Worm (Caenorhabditis elegans) whole organism, L4 larva: Measurements from ENCODE around the gene sur-7.

Experiments
- D1046.2 ChIP-seq: fragments of 200-800 bp; sonication (Bioruptor generic); IDR thresholded peaks from 2 replicates; pipeline ENCODE4 v1.3.6; 2022; ENCODE audit warnings: missing genetic modification characterization, missing compliant biosample characterization
- Y75B8A.6 ChIP-seq: fragments of 200-800 bp; sonication (Bioruptor generic); IDR thresholded peaks from 2 replicates; pipeline ENCODE4 v1.3.6; 2022; ENCODE audit warnings: missing genetic modification reagents, missing genetic modification characterization, missing compliant biosample characterization
- aha-1 ChIP-seq: fragments of 150-350 bp; peaks from one replicate; lab custom pipeline; 2014; ENCODE audit warnings: missing biosample characterization, missing genetic modification characterization
- ama-1 ChIP-seq: fragments of 150-350 bp; optimal IDR thresholded peaks from 2 replicates; lab custom pipeline; 2014; ENCODE audit warnings: inconsistent platforms, mixed read lengths
- ceh-82 ChIP-seq: sonication (generic microtip); optimal IDR thresholded peaks from 2 replicates; lab custom pipeline; 2017; ENCODE audit warnings: missing biosample characterization, missing genetic modification characterization
- cey-2 ChIP-seq: sonication (generic microtip); optimal IDR thresholded peaks from 3 replicates; lab custom pipeline; 2017; ENCODE audit warnings: missing genetic modification characterization, mild to moderate bottlenecking, missing compliant biosample characterization, antibody characterized with exemption, borderline replicate concordance; ENCODE audit not compliant: insufficient read depth
- daf-16 ChIP-seq, 3 experiments: sonication (generic microtip); optimal IDR thresholded peaks; 2 replicates each; lab custom pipeline; 2016 to 2017; ENCODE audit warnings: missing genetic modification characterization in 3 of 3, missing genetic modification reagents in 3 of 3, mild to moderate bottlenecking in 2 of 3, missing compliant biosample characterization in 2 of 3, missing biosample characterization in 1 of 3, moderate library complexity in 1 of 3
- dmd-6 ChIP-seq: fragments of 200-800 bp; sonication (Bioruptor generic); IDR thresholded peaks from 2 replicates; pipeline ENCODE4 v1.3.6; 2022; ENCODE audit warnings: missing genetic modification reagents, missing genetic modification characterization, missing compliant biosample characterization
- dmd-9 ChIP-seq: fragments of 200-800 bp; sonication (Bioruptor generic); IDR thresholded peaks from 2 replicates; pipeline ENCODE4 v1.3.6; 2022; ENCODE audit warnings: missing genetic modification reagents, missing genetic modification characterization, missing compliant biosample characterization
- dpl-1 ChIP-seq: fragments of 150-350 bp; optimal IDR thresholded peaks from 2 replicates; lab custom pipeline; 2014; ENCODE audit warnings: missing biosample characterization, missing genetic modification reagents, missing genetic modification characterization
- dve-1 ChIP-seq: sonication (generic microtip); optimal IDR thresholded peaks from 2 replicates; lab custom pipeline; 2017; ENCODE audit warnings: antibody characterized with exemption, mild to moderate bottlenecking, missing genetic modification characterization, missing compliant biosample characterization; ENCODE audit not compliant: insufficient read depth
- gei-8 ChIP-seq: fragments of 200-800 bp; sonication (Bioruptor generic); optimal IDR thresholded peaks from 2 replicates; lab custom pipeline; 2018; ENCODE audit warnings: mild to moderate bottlenecking, missing genetic modification characterization, missing compliant biosample characterization
- hlh-11 ChIP-seq: fragments of 200-800 bp; sonication (Bioruptor generic); optimal IDR thresholded peaks from 2 replicates; lab custom pipeline; 2018; ENCODE audit warnings: mild to moderate bottlenecking, missing genetic modification characterization, missing compliant biosample characterization
- hlh-30 ChIP-seq: sonication (generic microtip); optimal IDR thresholded peaks from 2 replicates; lab custom pipeline; 2017; ENCODE audit warnings: antibody characterized with exemption, mild to moderate bottlenecking, missing genetic modification characterization, missing compliant biosample characterization; ENCODE audit not compliant: insufficient read depth
- hmg-1.1 ChIP-seq: fragments of 200-800 bp; sonication (Bioruptor generic); IDR thresholded peaks from 2 replicates; pipeline ENCODE4 v1.3.6; 2022; ENCODE audit warnings: missing genetic modification reagents, missing genetic modification characterization, missing compliant biosample characterization
- jun-1 ChIP-seq: fragments of 150-350 bp; optimal IDR thresholded peaks from 2 replicates; lab custom pipeline; 2014; ENCODE audit warnings: missing biosample characterization, missing genetic modification reagents, missing genetic modification characterization
- lin-1 ChIP-seq: fragments of 200-800 bp; sonication (Bioruptor generic); IDR thresholded peaks from 2 replicates; pipeline ENCODE4 v1.3.6; 2022; ENCODE audit warnings: missing genetic modification reagents, missing genetic modification characterization, missing compliant biosample characterization
- lin-13 ChIP-seq: fragments of 150-350 bp; optimal IDR thresholded peaks from 2 replicates; lab custom pipeline; 2014; ENCODE audit warnings: missing biosample characterization, missing genetic modification reagents, missing genetic modification characterization
- lin-15B ChIP-seq: fragments of 150-350 bp; sonication (generic microtip); optimal IDR thresholded peaks from 3 replicates; lab custom pipeline; 2014; ENCODE audit warnings: missing biosample characterization, missing genetic modification characterization
- lin-38 ChIP-seq: fragments of 200-800 bp; sonication (Bioruptor generic); IDR thresholded peaks from 2 replicates; pipeline ENCODE4 v1.3.6; 2022; ENCODE audit warnings: missing genetic modification reagents, missing genetic modification characterization, missing compliant biosample characterization
- lir-3 ChIP-seq: sonication (generic microtip); optimal IDR thresholded peaks from 2 replicates; lab custom pipeline; 2016; ENCODE audit warnings: mild to moderate bottlenecking, missing genetic modification characterization, missing compliant biosample characterization
- lsy-2 ChIP-seq, 2 experiments: fragments of 150-350 bp in 1 of 2; sonication (generic microtip) in 1 of 2; optimal IDR thresholded peaks; 2 replicates each; lab custom pipeline; 2014 to 2017; ENCODE audit warnings: missing biosample characterization in 2 of 2, missing genetic modification characterization in 2 of 2
- madf-9 ChIP-seq: fragments of 200-800 bp; sonication (Bioruptor generic); conservative IDR thresholded peaks from 2 replicates; pipeline ENCODE4 v1.3.6; 2022; ENCODE audit warnings: missing genetic modification reagents, missing genetic modification characterization, missing compliant biosample characterization
- mdl-1 ChIP-seq, 2 experiments: fragments of 150-350 bp in 1 of 2; sonication (generic microtip) in 1 of 2; optimal IDR thresholded peaks; 2 replicates each; lab custom pipeline; 2014 to 2017; ENCODE audit warnings: missing biosample characterization in 2 of 2, missing genetic modification characterization in 2 of 2
- mep-1 ChIP-seq: fragments of 150-350 bp; sonication (generic microtip); optimal IDR thresholded peaks from 3 replicates; lab custom pipeline; 2014; ENCODE audit warnings: missing biosample characterization, missing genetic modification characterization
- mxl-3 ChIP-seq: fragments of 200-800 bp; sonication (Bioruptor generic); optimal IDR thresholded peaks from 2 replicates; lab custom pipeline; 2018; ENCODE audit warnings: mild to moderate bottlenecking, missing genetic modification characterization, missing compliant biosample characterization
- nhr-10 ChIP-seq: fragments of 150-350 bp; optimal IDR thresholded peaks from 2 replicates; lab custom pipeline; 2014; ENCODE audit warnings: missing biosample characterization, missing genetic modification characterization
- nhr-102 ChIP-seq: sonication (generic microtip); optimal IDR thresholded peaks from 2 replicates; lab custom pipeline; 2016; ENCODE audit warnings: mild to moderate bottlenecking, missing genetic modification characterization, moderate library complexity, missing compliant biosample characterization
- nhr-111 ChIP-seq: fragments of 200-800 bp; sonication (Bioruptor generic); optimal IDR thresholded peaks from 2 replicates; lab custom pipeline; 2018; ENCODE audit warnings: mild to moderate bottlenecking, missing genetic modification characterization, missing compliant biosample characterization
- nhr-25 ChIP-seq: sonication (generic microtip); optimal IDR thresholded peaks from 2 replicates; lab custom pipeline; 2017; ENCODE audit warnings: missing genetic modification characterization, mild to moderate bottlenecking, missing compliant biosample characterization, antibody characterized with exemption, moderate library complexity, borderline replicate concordance; ENCODE audit not compliant: insufficient read depth
- nhr-41 ChIP-seq: fragments of 200-800 bp; sonication (Bioruptor generic); IDR thresholded peaks from 2 replicates; pipeline ENCODE4 v1.3.6; 2022; ENCODE audit warnings: missing genetic modification reagents, missing genetic modification characterization, missing compliant biosample characterization
- nhr-76 ChIP-seq: fragments of 150-350 bp; optimal IDR thresholded peaks from 2 replicates; lab custom pipeline; 2014; ENCODE audit warnings: missing biosample characterization, missing genetic modification characterization
- nhr-77 ChIP-seq: fragments of 150-350 bp; optimal IDR thresholded peaks from 2 replicates; lab custom pipeline; 2014; ENCODE audit warnings: missing biosample characterization, missing genetic modification characterization
- pqm-1 ChIP-seq: sonication (generic microtip); optimal IDR thresholded peaks from 2 replicates; lab custom pipeline; 2017; ENCODE audit warnings: missing biosample characterization, missing genetic modification characterization
- rbr-2 ChIP-seq: sonication (generic microtip); optimal IDR thresholded peaks from 2 replicates; lab custom pipeline; 2016; ENCODE audit warnings: missing genotype, missing genetic modification characterization, missing compliant biosample characterization
- sdz-12 ChIP-seq: fragments of 200-800 bp; sonication (Bioruptor generic); optimal IDR thresholded peaks from 2 replicates; lab custom pipeline; 2018; ENCODE audit warnings: mild to moderate bottlenecking, missing genetic modification characterization, missing compliant biosample characterization
- set-16 ChIP-seq: fragments of 200-800 bp; sonication (Bioruptor generic); IDR thresholded peaks from 2 replicates; pipeline ENCODE4 v1.3.6; 2022; ENCODE audit warnings: missing genetic modification reagents, missing genetic modification characterization, missing compliant biosample characterization
- snpc-1.2 ChIP-seq: fragments of 200-800 bp; sonication (Bioruptor generic); IDR thresholded peaks from 2 replicates; pipeline ENCODE4 v1.3.6; 2022; ENCODE audit warnings: missing genetic modification reagents, missing genetic modification characterization, missing compliant biosample characterization
- snpc-4 ChIP-seq: fragments of 150-350 bp; optimal IDR thresholded peaks from 2 replicates; lab custom pipeline; 2014; ENCODE audit warnings: missing biosample characterization, missing genetic modification characterization
- spr-1 ChIP-seq: sonication (generic microtip); optimal IDR thresholded peaks from 2 replicates; lab custom pipeline; 2016; ENCODE audit warnings: mild to moderate bottlenecking, missing genetic modification characterization, missing compliant biosample characterization
- tra-1 ChIP-seq: fragments of 200-800 bp; sonication (Bioruptor generic); IDR thresholded peaks from 2 replicates; pipeline ENCODE4 v1.3.6; 2022; ENCODE audit warnings: missing genetic modification reagents, missing genetic modification characterization, missing compliant biosample characterization
- unc-62 ChIP-seq, 3 experiments: fragments of 150-350 bp in 1 of 3; sonication (generic microtip); optimal IDR thresholded peaks in 2 of 3; peaks in 1 of 3; 1 replicate in 1 of 3; 2 replicates in 2 of 3; lab custom pipeline; 2014 to 2017; ENCODE audit warnings: missing biosample characterization in 3 of 3, missing genetic modification characterization in 3 of 3, missing genetic modification reagents in 3 of 3, missing genotype in 1 of 3
- zip-2 ChIP-seq: fragments of 150-350 bp; optimal IDR thresholded peaks from 2 replicates; lab custom pipeline; 2014; ENCODE audit warnings: missing biosample characterization, missing genetic modification characterization

Gene sur-7

ce11 chrX:16337399-16337798, 39.0 kb upstream of the sur-7 start:
- TF ChIP-seq spr-1 (tag; lab: Kevin White, UChicago) (no peak), hlh-30 (peak; percentile 55), lir-3 (no peak), nhr-77 (tag; lab: Kevin White, UChicago) (peak; percentile 16), jun-1 (no peak), pqm-1 (tag; lab: Kevin White, UChicago) (peak; percentile 60), nhr-76 (tag; lab: Kevin White, UChicago) (no peak), dmd-6 (peak; percentile 68), mxl-3 (GFP tag; lab: Kevin White, UChicago) (no peak), dpl-1 (GFP tag; lab: Kevin White, UChicago) (no peak), hlh-11 (tag; lab: Kevin White, UChicago) (peak; percentile 44), nhr-25 (tag; lab: Kevin White, UChicago) (no peak), snpc-1.2 (GFP tag; lab: Robert Waterston, UW) (no peak), nhr-111 (GFP tag; lab: Kevin White, UChicago) (no peak), nhr-41 (GFP tag; lab: Robert Waterston, UW) (no peak), nhr-102 (tag; lab: Kevin White, UChicago) (no peak), mdl-1 (tag; optimal IDR thresholded peaks at IDR 0.05; lab: Kevin White, UChicago) (peak in 1 of 2 experiments; percentile 29), mep-1 (tag; lab: Kevin White, UChicago) (peak; percentile 31), aha-1 (tag; lab: Kevin White, UChicago) (peak; percentile 43), lin-15B (tag; lab: Kevin White, UChicago) (no peak), unc-62 (GFP tag; optimal IDR thresholded peaks at IDR 0.05 in 1 of 2; lab: Kevin White, UChicago) (peak in 1 of 2 experiments; percentile 16), unc-62 (tag; optimal IDR thresholded peaks at IDR 0.05; lab: Kevin White, UChicago) (no peak), lin-13 (GFP tag; lab: Kevin White, UChicago) (no peak), dve-1 (peak; percentile 44)

DNA sequence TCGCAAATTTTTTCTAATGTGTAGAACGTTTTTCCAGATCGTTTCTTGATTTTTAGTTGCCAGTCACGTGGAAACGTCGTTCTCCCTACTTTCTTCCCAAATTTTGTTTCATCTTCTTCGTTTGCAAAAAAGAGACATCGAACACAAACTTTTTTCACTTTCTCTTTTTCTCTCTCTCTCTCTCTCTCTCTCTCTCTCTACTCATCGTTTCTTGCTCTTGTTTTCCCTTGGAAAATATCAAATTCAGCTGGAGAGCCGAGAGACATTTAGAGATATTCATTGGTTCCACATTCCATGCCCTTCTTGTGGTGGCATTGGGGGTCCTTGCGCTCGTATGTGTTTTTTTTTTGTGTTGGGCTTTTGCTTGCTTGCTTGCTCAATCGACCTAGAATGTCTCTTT, 37.2 kb upstream of the sur-7 start:
- no peak for TF ChIP-seq zip-2 (tag; lab: Kevin White, UChicago)
- peak; percentile 5 for TF ChIP-seq rbr-2 (tag; lab: Kevin White, UChicago)
- TF ChIP-seq mxl-3 (GFP tag; lab: Kevin White, UChicago): no peak
- no peak for TF ChIP-seq D1046.2
- TF ChIP-seq lsy-2 (tag; optimal IDR thresholded peaks at IDR 0.05; lab: Kevin White, UChicago): peak in 1 of 2 experiments; percentile 30
- peak; percentile 27 for TF ChIP-seq mep-1 (tag; lab: Kevin White, UChicago)
- peak; percentile 42 for TF ChIP-seq hlh-30
- TF ChIP-seq madf-9 (GFP tag; lab: Robert Waterston, UW): no peak

ce11 chrX:16341838-16342237, 34.5 kb upstream of the sur-7 start:
- TF ChIP-seq lin-38 (GFP tag; lab: Robert Waterston, UW) (0 out of 2 replicates have a peak, but pooled peaks have one; percentile 18), lin-1 (GFP tag; lab: Robert Waterston, UW) (no peak), aha-1 (tag; lab: Kevin White, UChicago) (peak; percentile 59), set-16 (peak; percentile 28; the same call in 1 of the 2 replicates), ceh-82 (tag; lab: Kevin White, UChicago) (no peak), D1046.2 (no peak), daf-16 (GFP tag; optimal IDR thresholded peaks at IDR 0.05; lab: Kevin White, UChicago) (no peak), daf-16 (tag; optimal IDR thresholded peaks at IDR 0.05; lab: Kevin White, UChicago) (no peak), Y75B8A.6 (GFP tag; lab: Robert Waterston, UW) (no peak), snpc-4 (tag; lab: Kevin White, UChicago) (peak; percentile 29)

ce11 chrX:16342256-16342655, 34.1 kb upstream of the sur-7 start:
- no peak for TF ChIP-seq snpc-4 (tag; lab: Kevin White, UChicago)
- TF ChIP-seq nhr-77 (tag; lab: Kevin White, UChicago): no peak
- TF ChIP-seq dmd-9 (GFP tag; lab: Robert Waterston, UW): no peak
- peak; percentile 24 for TF ChIP-seq mep-1 (tag; lab: Kevin White, UChicago)
- peak; percentile 56 for TF ChIP-seq hmg-1.1 (GFP tag; lab: Robert Waterston, UW)
- no peak for TF ChIP-seq cey-2
- no peak for TF ChIP-seq sdz-12 (GFP tag; lab: Kevin White, UChicago)
- TF ChIP-seq gei-8: no peak
- TF ChIP-seq tra-1: no peak
- TF ChIP-seq hlh-30: peak; percentile 31
- TF ChIP-seq nhr-10 (tag; lab: Kevin White, UChicago): no peak
- TF ChIP-seq daf-16 (GFP tag; optimal IDR thresholded peaks at IDR 0.05; lab: Kevin White, UChicago): no peak
- peak; percentile 15 for TF ChIP-seq daf-16 (tag; optimal IDR thresholded peaks at IDR 0.05; lab: Kevin White, UChicago)
- TF ChIP-seq ama-1 (lab: Kevin White, UChicago): no peak
